Worm (Caenorhabditis elegans) whole organism, L2 larva: ENCODE results near the gene F40G12.5.
A peak's percentile ranks its signal among the peaks of the same experiment; 100 is the strongest.

Source experiments
- C34F6.9 ChIP-seq: fragments of 150-350 bp; optimal IDR thresholded peaks from 2 replicates; lab custom pipeline; 2014; ENCODE audit warnings: missing biosample characterization, missing genetic modification characterization
- F13H6.1 ChIP-seq: sonication (generic microtip); optimal IDR thresholded peaks from 2 replicates; lab custom pipeline; 2016; ENCODE audit warnings: missing genetic modification characterization, missing compliant biosample characterization
- R02D3.7 ChIP-seq: fragments of 150-350 bp; optimal IDR thresholded peaks from 2 replicates; lab custom pipeline; 2014; ENCODE audit warnings: missing biosample characterization, missing genetic modification characterization
- Y55F3AM.14 ChIP-seq: fragments of 200-800 bp; sonication (Bioruptor generic); optimal IDR thresholded peaks from 2 replicates; lab custom pipeline; 2018; ENCODE audit warnings: mild to moderate bottlenecking, missing genetic modification characterization, missing compliant biosample characterization
- ZK546.5 ChIP-seq: sonication (generic microtip); optimal IDR thresholded peaks from 2 replicates; lab custom pipeline; 2017; ENCODE audit warnings: missing biosample characterization, missing genetic modification characterization
- alr-1 ChIP-seq: fragments of 150-350 bp; optimal IDR thresholded peaks from 2 replicates; lab custom pipeline; 2014; ENCODE audit warnings: missing biosample characterization, missing genetic modification characterization
- ama-1 ChIP-seq: fragments of 150-350 bp; optimal IDR thresholded peaks from 2 replicates; lab custom pipeline; 2018; ENCODE audit warnings: inconsistent platforms
- blmp-1 ChIP-seq: sonication (generic microtip); optimal IDR thresholded peaks from 2 replicates; lab custom pipeline; 2017; ENCODE audit warnings: missing genetic modification characterization, mild to moderate bottlenecking, missing compliant biosample characterization, antibody characterized with exemption, moderate library complexity; ENCODE audit not compliant: insufficient read depth
- ceh-16 ChIP-seq: fragments of 150-350 bp; optimal IDR thresholded peaks from 2 replicates; lab custom pipeline; 2014; ENCODE audit warnings: missing biosample characterization, missing genetic modification characterization
- ceh-82 ChIP-seq: fragments of 150-350 bp; optimal IDR thresholded peaks from 2 replicates; lab custom pipeline; 2014; ENCODE audit warnings: missing biosample characterization, missing genetic modification characterization
- crh-2 ChIP-seq: sonication (generic microtip); optimal IDR thresholded peaks from 2 replicates; lab custom pipeline; 2017; ENCODE audit warnings: missing biosample characterization, missing genetic modification characterization
- dmd-4 ChIP-seq: sonication (generic microtip); optimal IDR thresholded peaks from 2 replicates; lab custom pipeline; 2017; ENCODE audit warnings: missing biosample characterization, missing genetic modification characterization
- egl-27 ChIP-seq: sonication (generic microtip); optimal IDR thresholded peaks from 3 replicates; lab custom pipeline; 2017; ENCODE audit warnings: missing biosample characterization, missing genetic modification reagents, missing genetic modification characterization
- elt-1 ChIP-seq: fragments of 150-350 bp; optimal IDR thresholded peaks from 2 replicates; lab custom pipeline; 2014; ENCODE audit warnings: missing biosample characterization, missing genetic modification characterization
- fos-1 ChIP-seq: fragments of 150-350 bp; optimal IDR thresholded peaks from 2 replicates; lab custom pipeline; 2014; ENCODE audit warnings: missing biosample characterization, missing genetic modification characterization
- gmeb-1 ChIP-seq: fragments of 150-350 bp; optimal IDR thresholded peaks from 2 replicates; lab custom pipeline; 2014; ENCODE audit warnings: missing biosample characterization, missing genetic modification characterization
- lin-13 ChIP-seq: fragments of 150-350 bp; optimal IDR thresholded peaks from 2 replicates; lab custom pipeline; 2014; ENCODE audit warnings: missing biosample characterization, missing genetic modification reagents, missing genetic modification characterization
- lin-39 ChIP-seq: fragments of 150-350 bp; optimal IDR thresholded peaks from 2 replicates; lab custom pipeline; 2014; ENCODE audit warnings: missing biosample characterization, missing genetic modification reagents, missing genetic modification characterization
- lsy-2 ChIP-seq, 2 experiments: fragments of 150-350 bp in 1 of 2; sonication (generic microtip) in 1 of 2; optimal IDR thresholded peaks; 2 replicates each; lab custom pipeline; 2014 to 2017; ENCODE audit warnings: missing biosample characterization in 2 of 2, missing genetic modification characterization in 2 of 2
- mab-5 ChIP-seq: fragments of 150-350 bp; optimal IDR thresholded peaks from 2 replicates; lab custom pipeline; 2014; ENCODE audit warnings: missing biosample characterization, missing genetic modification characterization
- nhr-10 ChIP-seq: sonication (generic microtip); optimal IDR thresholded peaks from 2 replicates; lab custom pipeline; 2017; ENCODE audit warnings: missing biosample characterization, missing genetic modification characterization
- nhr-11 ChIP-seq: fragments of 150-350 bp; optimal IDR thresholded peaks from 2 replicates; lab custom pipeline; 2014; ENCODE audit warnings: missing biosample characterization, missing genetic modification characterization
- nhr-12 ChIP-seq: fragments of 150-350 bp; optimal IDR thresholded peaks from 2 replicates; lab custom pipeline; 2014; ENCODE audit warnings: missing biosample characterization, missing genetic modification characterization
- nhr-129 ChIP-seq: fragments of 150-350 bp; optimal IDR thresholded peaks from 2 replicates; lab custom pipeline; 2014; ENCODE audit warnings: missing biosample characterization, missing genetic modification characterization
- nhr-21 ChIP-seq: fragments of 150-350 bp; optimal IDR thresholded peaks from 2 replicates; lab custom pipeline; 2014; ENCODE audit warnings: missing biosample characterization, missing genetic modification characterization
- nhr-25 ChIP-seq: fragments of 150-350 bp; sonication (generic microtip); optimal IDR thresholded peaks from 3 replicates; lab custom pipeline; 2014; ENCODE audit warnings: missing biosample characterization, missing genetic modification characterization
- nhr-77 ChIP-seq: fragments of 150-350 bp; optimal IDR thresholded peaks from 2 replicates; lab custom pipeline; 2014; ENCODE audit warnings: missing biosample characterization, missing genetic modification characterization
- peb-1 ChIP-seq: fragments of 150-350 bp; optimal IDR thresholded peaks from 2 replicates; lab custom pipeline; 2014; ENCODE audit warnings: missing biosample characterization, missing genetic modification characterization
- sem-4 ChIP-seq: fragments of 150-350 bp; optimal IDR thresholded peaks from 2 replicates; lab custom pipeline; 2014; ENCODE audit warnings: missing biosample characterization, missing genetic modification reagents, missing genetic modification characterization
- sma-3 ChIP-seq: sonication (generic microtip); optimal IDR thresholded peaks from 2 replicates; lab custom pipeline; 2016; ENCODE audit warnings: missing genetic modification reagents, missing genetic modification characterization, missing compliant biosample characterization
- sma-9 ChIP-seq, 2 experiments: fragments of 150-350 bp in 1 of 2; sonication (generic microtip) in 1 of 2; optimal IDR thresholded peaks; 2 replicates each; lab custom pipeline; 2014 to 2016; ENCODE audit warnings: missing genetic modification characterization in 2 of 2, mild to moderate bottlenecking in 1 of 2, missing biosample characterization in 1 of 2, missing compliant biosample characterization in 1 of 2, missing genetic modification reagents in 1 of 2, moderate library complexity in 1 of 2
- unc-55 ChIP-seq: fragments of 150-350 bp; sonication (generic microtip); optimal IDR thresholded peaks from 3 replicates; lab custom pipeline; 2014; ENCODE audit warnings: missing biosample characterization, missing genetic modification reagents, missing genetic modification characterization
- unc-62 ChIP-seq: fragments of 150-350 bp; optimal IDR thresholded peaks from 2 replicates; lab custom pipeline; 2014; ENCODE audit warnings: missing biosample characterization, missing genetic modification reagents, missing genetic modification characterization
- zag-1 ChIP-seq: fragments of 150-350 bp; optimal IDR thresholded peaks from 2 replicates; lab custom pipeline; 2014; ENCODE audit warnings: missing biosample characterization, missing genetic modification characterization
- ztf-1 ChIP-seq: fragments of 200-800 bp; sonication (Bioruptor generic); conservative IDR thresholded peaks from 2 replicates; pipeline ENCODE4 v1.3.6; 2022; ENCODE audit warnings: missing genetic modification characterization, missing compliant biosample characterization
- ztf-11 ChIP-seq: sonication (generic microtip); optimal IDR thresholded peaks from 2 replicates; lab custom pipeline; 2017; ENCODE audit warnings: missing biosample characterization, missing genetic modification characterization

F40G12.5 gene

DNA sequence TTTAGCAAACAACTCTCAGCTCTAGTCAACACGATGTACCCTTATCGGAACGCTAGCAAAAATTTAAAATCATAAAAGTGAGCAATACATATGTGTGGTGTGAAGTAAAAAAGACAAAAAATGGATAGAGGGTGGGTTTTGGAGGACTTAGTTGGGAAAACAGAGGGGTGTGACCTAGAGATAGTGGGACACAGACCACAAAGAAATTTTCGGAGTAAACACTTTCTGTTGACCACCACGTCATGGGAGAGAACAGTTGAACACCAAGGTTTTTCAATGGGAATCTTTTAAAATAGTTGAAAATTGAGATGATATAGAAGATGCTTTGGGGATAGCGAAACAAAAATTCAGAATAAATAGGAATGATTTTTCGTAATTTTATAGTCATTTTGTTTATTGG, 46.6 kb upstream of the F40G12.5 start:
- TF ChIP-seq sem-4 (tag; lab: Kevin White, UChicago) (no peak), lsy-2 (tag; optimal IDR thresholded peaks at IDR 0.05; lab: Kevin White, UChicago) (no peak), elt-1 (tag; lab: Kevin White, UChicago) (no peak), gmeb-1 (tag; lab: Kevin White, UChicago) (no peak), Y55F3AM.14 (GFP tag; lab: Kevin White, UChicago) (no peak), ceh-82 (no peak), R02D3.7 (tag; lab: Kevin White, UChicago) (no peak), ama-1 (lab: Kevin White, UChicago) (no peak), sma-9 (GFP tag; optimal IDR thresholded peaks at IDR 0.05; lab: Kevin White, UChicago) (no peak), sma-9 (tag; optimal IDR thresholded peaks at IDR 0.05; lab: Kevin White, UChicago) (no peak), nhr-10 (tag; lab: Kevin White, UChicago) (no peak), fos-1 (tag; lab: Kevin White, UChicago) (no peak), nhr-11 (no peak), ZK546.5 (tag; lab: Kevin White, UChicago) (no peak), nhr-12 (no peak), unc-62 (GFP tag; lab: Kevin White, UChicago) (no peak), unc-55 (peak; percentile 19), alr-1 (tag; lab: Kevin White, UChicago) (no peak), nhr-77 (tag; lab: Kevin White, UChicago) (no peak), mab-5 (tag; lab: Kevin White, UChicago) (no peak), C34F6.9 (tag; lab: Kevin White, UChicago) (peak; percentile 7), nhr-129 (peak; percentile 40), lin-39 (tag; lab: Kevin White, UChicago) (no peak), zag-1 (tag; lab: Kevin White, UChicago) (no peak)

DNA sequence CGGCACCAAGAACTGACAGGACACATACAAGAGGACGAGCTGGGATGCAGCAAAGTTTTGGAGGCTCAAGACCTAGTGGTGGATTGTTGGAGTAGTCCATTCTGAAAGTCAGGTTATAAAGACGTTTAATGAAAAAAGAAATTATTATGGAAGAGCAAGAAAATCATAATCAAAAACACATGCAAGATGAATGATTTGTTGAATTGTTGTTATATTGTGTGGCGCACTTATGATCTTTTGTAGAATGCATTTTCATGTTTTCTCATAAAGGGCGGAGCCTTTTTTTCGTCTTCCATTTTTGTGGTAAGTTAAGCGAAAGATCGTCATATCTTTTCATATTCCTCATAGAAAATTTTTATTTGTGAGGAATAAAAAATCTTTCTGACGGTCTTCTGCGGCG, 45.9 kb upstream of the F40G12.5 start, which contains the start of gene F47B8.2:
F47B8.2 (minus strand) TSS at position 101 of the 400 bp plus-strand sequence.
- TF ChIP-seq ceh-16 (tag; lab: Kevin White, UChicago), result no peak
- TF ChIP-seq peb-1 (tag; lab: Kevin White, UChicago), result no peak
- TF ChIP-seq nhr-25, result no peak
- TF ChIP-seq F13H6.1 (tag; lab: Kevin White, UChicago), result no peak
- no peak for TF ChIP-seq lin-39 (tag; lab: Kevin White, UChicago)
- no peak for TF ChIP-seq sem-4 (tag; lab: Kevin White, UChicago)
- TF ChIP-seq ztf-1 (GFP tag; lab: Robert Waterston, UW), result no peak
- TF ChIP-seq sma-9 (GFP tag; optimal IDR thresholded peaks at IDR 0.05; lab: Kevin White, UChicago), result no peak
- TF ChIP-seq sma-9 (tag; optimal IDR thresholded peaks at IDR 0.05; lab: Kevin White, UChicago), result no peak
- TF ChIP-seq sma-3, result no peak

DNA sequence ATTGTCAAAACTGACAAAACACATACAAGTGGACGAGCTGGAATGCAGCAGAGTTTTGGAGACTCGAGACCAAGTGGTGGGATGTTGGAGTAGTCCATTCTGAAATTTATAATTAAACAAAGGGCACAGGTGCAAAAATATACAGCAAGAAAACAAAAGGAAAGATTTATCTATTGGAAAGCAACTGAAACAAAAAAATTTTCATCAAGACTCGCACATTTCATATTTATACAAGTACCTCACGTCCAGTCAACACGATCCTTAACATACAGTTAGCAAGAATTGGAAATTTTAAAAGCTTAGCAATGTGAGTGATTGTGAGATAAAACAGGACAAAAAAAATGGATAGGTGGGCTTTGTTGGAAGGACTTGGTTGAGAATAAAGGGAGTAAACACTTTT, 43.6 kb upstream of the F40G12.5 start, which contains the start of gene F47B8.1:
F47B8.1 (minus strand) TSS at position 101 of the 400 bp plus-strand sequence.
- TF ChIP-seq egl-27 (no peak), blmp-1 (no peak), fos-1 (tag; lab: Kevin White, UChicago) (no peak), ztf-11 (tag; lab: Kevin White, UChicago) (no peak), nhr-77 (tag; lab: Kevin White, UChicago) (no peak), dmd-4 (no peak), peb-1 (tag; lab: Kevin White, UChicago) (no peak), elt-1 (tag; lab: Kevin White, UChicago) (no peak), zag-1 (tag; lab: Kevin White, UChicago) (no peak), sma-3 (no peak), crh-2 (no peak), sem-4 (tag; lab: Kevin White, UChicago) (no peak), nhr-12 (no peak), mab-5 (tag; lab: Kevin White, UChicago) (no peak), nhr-21 (no peak), lin-13 (GFP tag; lab: Kevin White, UChicago) (no peak), sma-9 (GFP tag; optimal IDR thresholded peaks at IDR 0.05; lab: Kevin White, UChicago) (no peak), sma-9 (tag; optimal IDR thresholded peaks at IDR 0.05; lab: Kevin White, UChicago) (no peak)
- TF ChIP-seq, all 48 proteins: peak for 0

DNA sequence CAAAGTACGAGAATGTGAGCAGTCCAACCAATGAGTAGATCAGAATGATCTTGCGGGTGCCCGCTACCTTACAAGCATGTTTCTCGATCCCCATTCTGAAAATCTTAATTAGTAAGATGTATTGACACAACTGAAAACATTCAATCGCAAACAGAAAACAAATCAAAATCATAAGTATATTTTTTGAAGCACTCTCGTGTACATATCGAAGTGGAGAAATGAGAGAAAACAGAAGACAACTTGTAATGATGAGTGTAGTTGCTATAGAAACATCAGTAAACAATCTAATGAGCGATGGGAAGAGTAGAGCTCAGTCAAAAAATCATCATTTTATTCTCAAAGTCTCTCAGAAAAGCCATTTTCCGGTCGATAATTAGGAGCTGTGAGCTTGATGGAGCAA, 42.1 kb upstream of the F40G12.5 start, which contains the start of gene F14D7.8:
F14D7.8 (minus strand) TSS at position 101 of the 400 bp plus-strand sequence.
- TF ChIP-seq nhr-10 (tag; lab: Kevin White, UChicago) (no peak), gmeb-1 (tag; lab: Kevin White, UChicago) (no peak), Y55F3AM.14 (GFP tag; lab: Kevin White, UChicago) (no peak), nhr-11 (no peak)
